Fruit fly (Drosophila melanogaster): Measurements from ENCODE around the gene Nelf-A.

The Nelf-A gene

dm6 chr3R:21186606-21187393 is 36.7 kb upstream of the Nelf-A start (continued):
- no peak for TF ChIP-seq CG7372 (GFP tag; IDR thresholded peaks at IDR 0.05)
- TF ChIP-seq CG10209 (GFP tag; optimal IDR thresholded peaks at IDR 0.05) = peak; percentile 43
- TF ChIP-seq phol (tag; optimal IDR thresholded peaks at IDR 0.05) = peak; percentile 50
- no peak for TF ChIP-seq btn (GFP tag; optimal IDR thresholded peaks at IDR 0.05)
- peak; percentile 32 for TF ChIP-seq dmrt11E (tag; optimal IDR thresholded peaks at IDR 0.05)
- peak; percentile 31 for TF ChIP-seq Ssrp (tag; optimal IDR thresholded peaks at IDR 0.05)
- peak; percentile 63; the same call in 1 of the 4 replicates for TF ChIP-seq chinmo (GFP tag; IDR thresholded peaks at IDR 0.05; ENCODE audit: partially characterized antibody)
- peak; percentile 24 for TF ChIP-seq CG10462 (GFP tag; optimal IDR thresholded peaks at IDR 0.05)
- TF ChIP-seq CG10565 (GFP tag; optimal IDR thresholded peaks at IDR 0.05) = no peak
- TF ChIP-seq CG11504 (tag; optimal IDR thresholded peaks at IDR 0.05) = peak; percentile 63
- TF ChIP-seq aop (GFP tag; IDR thresholded peaks at IDR 0.05) = no peak
- TF ChIP-seq D19A (tag; optimal IDR thresholded peaks at IDR 0.05) = no peak
- TF ChIP-seq CG18476 (GFP tag; optimal IDR thresholded peaks at IDR 0.05) = peak; percentile 45
- TF ChIP-seq tio (GFP tag; optimal IDR thresholded peaks at IDR 0.05) = peak; percentile 48
- peak; percentile 12; the same call in 1 of the 2 replicates for TF ChIP-seq bbx (GFP tag; IDR thresholded peaks at IDR 0.05; ENCODE audit: partially characterized antibody)
- no peak for TF ChIP-seq stwl (tag; optimal IDR thresholded peaks at IDR 0.05)
- TF ChIP-seq her (GFP tag; optimal IDR thresholded peaks at IDR 0.05) = no peak
- peak; percentile 48; the same call in 1 of the 3 replicates for TF ChIP-seq CG17361 (GFP tag; IDR thresholded peaks at IDR 0.05)
- TF ChIP-seq rib (GFP tag; IDR thresholded peaks at IDR 0.05) = peak; percentile 22; the same call in 1 of the 2 replicates
- no peak for TF ChIP-seq CG10431 (GFP tag; optimal IDR thresholded peaks at IDR 0.05)
- no peak for TF ChIP-seq CG18011 (GFP tag; optimal IDR thresholded peaks at IDR 0.05)
- TF ChIP-seq CG12104 (GFP tag; optimal IDR thresholded peaks at IDR 0.05) = peak; percentile 57
- TF ChIP-seq CG2120 (GFP tag; optimal IDR thresholded peaks at IDR 0.05) = peak; percentile 52
- TF ChIP-seq chif (GFP tag; optimal IDR thresholded peaks at IDR 0.05) = peak in 1 of 2 experiments; percentile 27
- TF ChIP-seq D (optimal IDR thresholded peaks at IDR 0.05) = no peak
- peak; percentile 51 for TF ChIP-seq D (GFP tag; optimal IDR thresholded peaks at IDR 0.05)
- peak; percentile 0 for TF ChIP-seq mam (GFP tag; optimal IDR thresholded peaks at IDR 0.05)
- TF ChIP-seq sc (optimal IDR thresholded peaks at IDR 0.05) = no peak
- TF ChIP-seq sc (GFP tag; optimal IDR thresholded peaks at IDR 0.05) = peak; percentile 1
- peak; percentile 13 for TF ChIP-seq cwo (GFP tag; optimal IDR thresholded peaks at IDR 0.05)
- TF ChIP-seq sens (GFP tag) = peak; percentile 76
- TF ChIP-seq CG42726 (GFP tag; IDR thresholded peaks at IDR 0.05; ENCODE audit: partially characterized antibody) = no peak
- TF ChIP-seq CG17359 (tag; optimal IDR thresholded peaks at IDR 0.05) = peak; percentile 9
- TF ChIP-seq CG17829 (tag; optimal IDR thresholded peaks at IDR 0.05) = peak; percentile 13
- TF ChIP-seq tgo (GFP tag; IDR thresholded peaks at IDR 0.05) = peak; percentile 16; the same call in 2 of the 3 replicates
- peak; percentile 53 for TF ChIP-seq ERR (GFP tag; optimal IDR thresholded peaks at IDR 0.05)
- TF ChIP-seq CG18262 (tag; optimal IDR thresholded peaks at IDR 0.05) = peak; percentile 38
- no peak for TF ChIP-seq CG31224 (GFP tag; IDR thresholded peaks at IDR 0.05)
- TF ChIP-seq Sox102F (GFP tag; optimal IDR thresholded peaks at IDR 0.05) = peak; percentile 16
- no peak for TF ChIP-seq pita (GFP tag; optimal IDR thresholded peaks at IDR 0.05)
- no peak for TF ChIP-seq ap (GFP tag; IDR thresholded peaks at IDR 0.05)
- TF ChIP-seq Hmx (GFP tag; optimal IDR thresholded peaks at IDR 0.05) = no peak
- no peak for TF ChIP-seq CG12236 (GFP tag; optimal IDR thresholded peaks at IDR 0.05)
- peak; percentile 11 for TF ChIP-seq CG1529 (GFP tag; optimal IDR thresholded peaks at IDR 0.05)
- TF ChIP-seq CG15696 (tag; optimal IDR thresholded peaks at IDR 0.05) = no peak
- TF ChIP-seq Blimp-1 (GFP tag; optimal IDR thresholded peaks at IDR 0.05) = peak; percentile 88
- TF ChIP-seq Hsf (GFP tag; optimal IDR thresholded peaks at IDR 0.05) = peak; percentile 18
- TF ChIP-seq CG16815 (GFP tag; optimal IDR thresholded peaks at IDR 0.05) = peak; percentile 43
- peak; percentile 54 for TF ChIP-seq CG30403 (GFP tag; optimal IDR thresholded peaks at IDR 0.05)
